Worm (Caenorhabditis elegans): ENCODE measurements around the gene T22C8.4.

DNA sequence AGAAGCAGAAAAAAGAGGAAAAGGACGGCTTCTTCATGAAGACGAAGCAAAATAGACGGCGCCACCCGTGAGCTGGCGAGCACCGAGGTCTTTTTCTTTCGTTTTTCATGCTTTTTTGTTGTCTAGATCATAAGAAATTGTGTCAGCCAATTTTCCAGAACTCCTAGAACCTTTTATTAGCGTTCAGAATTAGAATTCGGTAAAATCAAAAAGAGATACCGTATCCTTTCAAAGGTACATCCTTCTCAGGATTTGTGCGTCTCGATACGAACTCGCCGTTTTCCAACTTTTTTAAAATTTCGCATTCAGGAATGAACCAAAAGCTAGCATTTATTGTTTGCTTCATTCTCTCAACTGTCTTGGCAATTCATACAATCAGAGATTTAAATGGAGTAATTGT lies 50.3 kb downstream of the T22C8.4 start, which contains the start of gene F54C9.7:
- no peak for TF ChIP-seq ref-1 (GFP tag; conservative IDR thresholded peaks at IDR 0.05)
- no peak for TF ChIP-seq ztf-29 (GFP tag; IDR thresholded peaks at IDR 0.05)
